Fruit fly (Drosophila melanogaster) whole organism, prepupa: ENCODE measurements around the gene ouib.
A peak's percentile ranks its signal among the peaks of the same experiment; 100 is the strongest.

Experiments
- CG10669 ChIP-seq: fragments of 200-800 bp; sonication (Bioruptor generic); optimal IDR thresholded peaks from 3 replicates; lab custom pipeline; 2018; ENCODE audit warnings: missing biosample characterization, mild to moderate bottlenecking, missing genetic modification characterization, moderate library complexity
- CG11294 ChIP-seq: fragments of 200-800 bp; sonication (Bioruptor generic); IDR thresholded peaks from 2 replicates; pipeline ENCODE4 v1.3.6; 2022; ENCODE audit warnings: missing biosample characterization, missing genetic modification characterization
- CG11762 ChIP-seq: fragments of 200-800 bp; sonication (Bioruptor generic); optimal IDR thresholded peaks from 3 replicates; lab custom pipeline; 2016; ENCODE audit warnings: missing biosample characterization, missing genetic modification characterization; ENCODE audit not compliant: insufficient read depth
- CG11902 ChIP-seq: fragments of 200-800 bp; sonication (Bioruptor generic); optimal IDR thresholded peaks from 3 replicates; lab custom pipeline; 2016; ENCODE audit warnings: missing biosample characterization, missing genetic modification characterization
- CG15336 ChIP-seq: fragments of 200-800 bp; sonication (Bioruptor generic); IDR thresholded peaks from 2 replicates; pipeline ENCODE4 v1.3.6; 2022; ENCODE audit warnings: missing biosample characterization, missing genetic modification characterization
- CG1621 ChIP-seq: fragments of 200-800 bp; sonication (Bioruptor generic); optimal IDR thresholded peaks from 3 replicates; lab custom pipeline; 2018; ENCODE audit warnings: missing biosample characterization, mild to moderate bottlenecking, missing genetic modification characterization
- CG31627 ChIP-seq: fragments of 200-800 bp; sonication (Bioruptor generic); optimal IDR thresholded peaks from 3 replicates; lab custom pipeline; 2016; ENCODE audit warnings: missing biosample characterization, missing genetic modification characterization
- CG32006 ChIP-seq: fragments of 200-800 bp; sonication (Bioruptor generic); optimal IDR thresholded peaks from 3 replicates; lab custom pipeline; 2017; ENCODE audit warnings: missing biosample characterization, mild to moderate bottlenecking, missing genetic modification characterization
- CG34406 ChIP-seq: fragments of 200-800 bp; sonication (Bioruptor generic); optimal IDR thresholded peaks from 3 replicates; lab custom pipeline; 2016; ENCODE audit warnings: missing biosample characterization, missing genetic modification characterization
- CG3919 ChIP-seq: fragments of 200-800 bp; sonication (Bioruptor generic); optimal IDR thresholded peaks from 3 replicates; lab custom pipeline; 2016; ENCODE audit warnings: missing biosample characterization, missing genetic modification characterization
- CG4318 ChIP-seq: fragments of 200-800 bp; sonication (Bioruptor generic); optimal IDR thresholded peaks from 3 replicates; lab custom pipeline; 2017; ENCODE audit warnings: missing biosample characterization, mild to moderate bottlenecking, missing genetic modification characterization
- CG6163 ChIP-seq: fragments of 200-800 bp; sonication (Bioruptor generic); IDR thresholded peaks from 3 replicates; pipeline ENCODE4 v1.3.6; 2022; ENCODE audit warnings: missing biosample characterization, missing genetic modification characterization
- CG6276 ChIP-seq: fragments of 200-800 bp; sonication (Bioruptor generic); optimal IDR thresholded peaks from 2 replicates; lab custom pipeline; 2017; ENCODE audit warnings: missing biosample characterization, mild to moderate bottlenecking, missing genetic modification characterization
- CG6792 ChIP-seq: fragments of 200-800 bp; sonication (Bioruptor generic); optimal IDR thresholded peaks from 3 replicates; lab custom pipeline; 2016; ENCODE audit warnings: missing biosample characterization, missing genetic modification characterization
- CG6808 ChIP-seq: fragments of 200-800 bp; sonication (Bioruptor generic); optimal IDR thresholded peaks from 3 replicates; lab custom pipeline; 2017; ENCODE audit warnings: missing biosample characterization, missing genetic modification characterization, mild to moderate bottlenecking, moderate library complexity, missing genetic modification reagents
- CG6854 ChIP-seq: fragments of 200-800 bp; sonication (Bioruptor generic); optimal IDR thresholded peaks from 2 replicates; lab custom pipeline; 2017; ENCODE audit warnings: missing biosample characterization, mild to moderate bottlenecking, missing genetic modification characterization
- CG8119 ChIP-seq: fragments of 200-800 bp; sonication (Bioruptor generic); IDR thresholded peaks from 3 replicates; pipeline ENCODE4 v1.3.6; 2022; ENCODE audit warnings: missing biosample characterization, missing genetic modification characterization
- CG8319 ChIP-seq: fragments of 200-800 bp; sonication (Bioruptor generic); optimal IDR thresholded peaks from 3 replicates; lab custom pipeline; 2016; ENCODE audit warnings: missing biosample characterization, missing genetic modification characterization
- CG8632 ChIP-seq: fragments of 200-800 bp; sonication (Bioruptor generic); optimal IDR thresholded peaks from 3 replicates; lab custom pipeline; 2016; ENCODE audit warnings: missing biosample characterization, missing genetic modification characterization
- CG9139 ChIP-seq: fragments of 200-800 bp; sonication (Bioruptor generic); optimal IDR thresholded peaks from 3 replicates; lab custom pipeline; 2017; ENCODE audit warnings: missing biosample characterization, mild to moderate bottlenecking, missing genetic modification characterization
- Eip75B ChIP-seq: fragments of 200-800 bp; sonication (Bioruptor generic); optimal IDR thresholded peaks from 3 replicates; lab custom pipeline; 2016; ENCODE audit warnings: missing biosample characterization, missing genetic modification characterization
- Eip78C ChIP-seq: fragments of 200-800 bp; sonication (Bioruptor generic); peaks from one replicate; lab custom pipeline; 2016; ENCODE audit warnings: missing biosample characterization, missing genetic modification characterization
- Ets21C ChIP-seq: fragments of 200-800 bp; sonication (Bioruptor generic); optimal IDR thresholded peaks from 3 replicates; lab custom pipeline; 2016; ENCODE audit warnings: missing biosample characterization, missing genetic modification characterization
- Ets96B ChIP-seq: fragments of 200-800 bp; optimal IDR thresholded peaks from 2 replicates; lab custom pipeline; 2019; ENCODE audit warnings: missing biosample characterization, mild to moderate bottlenecking, missing genetic modification characterization, moderate library complexity
- Gug ChIP-seq: fragments of 200-800 bp; sonication (Bioruptor generic); IDR thresholded peaks from 2 replicates; pipeline ENCODE4 v1.3.6; 2022; ENCODE audit warnings: missing biosample characterization, missing genetic modification characterization
- Hr38 ChIP-seq: sonication (Bioruptor generic); optimal IDR thresholded peaks from 2 replicates; lab custom pipeline; 2016; ENCODE audit warnings: missing biosample characterization, missing genetic modification characterization
- Hr39 ChIP-seq: fragments of 200-800 bp; sonication (Bioruptor generic); optimal IDR thresholded peaks from 2 replicates; lab custom pipeline; 2016; ENCODE audit warnings: missing biosample characterization, missing genetic modification characterization
- Met ChIP-seq: fragments of 200-800 bp; sonication (Bioruptor generic); optimal IDR thresholded peaks from 3 replicates; lab custom pipeline; 2016; ENCODE audit warnings: missing biosample characterization, missing genetic modification characterization
- OdsH ChIP-seq: fragments of 200-800 bp; sonication (Bioruptor generic); optimal IDR thresholded peaks from 3 replicates; lab custom pipeline; 2016; ENCODE audit warnings: missing biosample characterization, missing genetic modification characterization
- Sox102F ChIP-seq: fragments of 200-800 bp; sonication (Bioruptor generic); optimal IDR thresholded peaks from 2 replicates; lab custom pipeline; 2016; ENCODE audit warnings: missing biosample characterization, mild to moderate bottlenecking, missing genetic modification characterization
- Sox14 ChIP-seq: fragments of 200-800 bp; sonication (Bioruptor generic); optimal IDR thresholded peaks from 3 replicates; lab custom pipeline; 2016; ENCODE audit warnings: missing biosample characterization, missing genetic modification characterization
- Sox15 ChIP-seq: fragments of 200-800 bp; sonication (Bioruptor generic); optimal IDR thresholded peaks from 3 replicates; lab custom pipeline; 2016; ENCODE audit warnings: missing biosample characterization, missing genetic modification characterization
- achi ChIP-seq: fragments of 200-800 bp; sonication (Bioruptor generic); optimal IDR thresholded peaks from 3 replicates; lab custom pipeline; 2016; ENCODE audit warnings: missing biosample characterization, missing genetic modification characterization
- acj6 ChIP-seq: fragments of 200-800 bp; sonication (Bioruptor generic); optimal IDR thresholded peaks from 3 replicates; lab custom pipeline; 2016; ENCODE audit warnings: missing biosample characterization, missing genetic modification characterization
- cyc ChIP-seq: fragments of 200-800 bp; sonication (Bioruptor generic); optimal IDR thresholded peaks from 3 replicates; lab custom pipeline; 2016; ENCODE audit warnings: missing biosample characterization, missing genetic modification characterization
- dac ChIP-seq: fragments of 200-800 bp; sonication (Bioruptor generic); optimal IDR thresholded peaks from 2 replicates; lab custom pipeline; 2017; ENCODE audit warnings: missing biosample characterization, mild to moderate bottlenecking, missing genetic modification characterization
- dsx ChIP-seq: fragments of 200-800 bp; optimal IDR thresholded peaks from 3 replicates; lab custom pipeline; 2019; ENCODE audit warnings: missing biosample characterization, mild to moderate bottlenecking, missing genetic modification characterization, moderate library complexity; ENCODE audit not compliant: poor library complexity, severe bottlenecking
- eg ChIP-seq: fragments of 200-800 bp; sonication (Bioruptor generic); IDR thresholded peaks from 3 replicates; pipeline ENCODE4 v1.3.6; 2022; ENCODE audit warnings: missing biosample characterization, missing genetic modification characterization
- esn ChIP-seq: fragments of 200-800 bp; sonication (Bioruptor generic); optimal IDR thresholded peaks from 2 replicates; lab custom pipeline; 2016; ENCODE audit warnings: missing biosample characterization, mild to moderate bottlenecking, missing genetic modification characterization, moderate library complexity
- fd85E ChIP-seq: fragments of 200-800 bp; sonication (Bioruptor generic); optimal IDR thresholded peaks from 3 replicates; lab custom pipeline; 2016; ENCODE audit warnings: missing biosample characterization, missing genetic modification characterization
- fkh ChIP-seq: fragments of 200-800 bp; sonication (Bioruptor generic); optimal IDR thresholded peaks from 3 replicates; lab custom pipeline; 2017; ENCODE audit warnings: missing biosample characterization, mild to moderate bottlenecking, missing genetic modification characterization, moderate library complexity
- lz ChIP-seq: fragments of 200-800 bp; sonication (Bioruptor generic); optimal IDR thresholded peaks from 3 replicates; lab custom pipeline; 2016; ENCODE audit warnings: missing biosample characterization, missing genetic modification characterization
- net ChIP-seq: fragments of 200-800 bp; sonication (Bioruptor generic); optimal IDR thresholded peaks from 3 replicates; lab custom pipeline; 2016; ENCODE audit warnings: missing biosample characterization, missing genetic modification characterization
- salr ChIP-seq, 2 experiments: fragments of 200-800 bp; sonication (Bioruptor generic); optimal IDR thresholded peaks; 3 replicates each; lab custom pipeline; 2016 to 2018; ENCODE audit warnings: missing biosample characterization in 2 of 2, missing genetic modification characterization in 2 of 2, mild to moderate bottlenecking in 1 of 2
- spab ChIP-seq: fragments of 200-800 bp; sonication (Bioruptor generic); optimal IDR thresholded peaks from 2 replicates; lab custom pipeline; 2017; ENCODE audit warnings: missing biosample characterization, mild to moderate bottlenecking, missing genetic modification characterization, missing genetic modification reagents
- ss ChIP-seq, 2 experiments: fragments of 200-800 bp; sonication (Bioruptor generic); optimal IDR thresholded peaks; 2 replicates in 1 of 2; 3 replicates in 1 of 2; lab custom pipeline; 2017 to 2018; ENCODE audit warnings: mild to moderate bottlenecking in 2 of 2, missing biosample characterization in 2 of 2, missing genetic modification characterization in 2 of 2, moderate library complexity in 1 of 2
- svp ChIP-seq: fragments of 200-800 bp; sonication (Bioruptor generic); peaks from one replicate; lab custom pipeline; 2016; ENCODE audit warnings: missing biosample characterization, missing genetic modification characterization

ouib gene

DNA sequence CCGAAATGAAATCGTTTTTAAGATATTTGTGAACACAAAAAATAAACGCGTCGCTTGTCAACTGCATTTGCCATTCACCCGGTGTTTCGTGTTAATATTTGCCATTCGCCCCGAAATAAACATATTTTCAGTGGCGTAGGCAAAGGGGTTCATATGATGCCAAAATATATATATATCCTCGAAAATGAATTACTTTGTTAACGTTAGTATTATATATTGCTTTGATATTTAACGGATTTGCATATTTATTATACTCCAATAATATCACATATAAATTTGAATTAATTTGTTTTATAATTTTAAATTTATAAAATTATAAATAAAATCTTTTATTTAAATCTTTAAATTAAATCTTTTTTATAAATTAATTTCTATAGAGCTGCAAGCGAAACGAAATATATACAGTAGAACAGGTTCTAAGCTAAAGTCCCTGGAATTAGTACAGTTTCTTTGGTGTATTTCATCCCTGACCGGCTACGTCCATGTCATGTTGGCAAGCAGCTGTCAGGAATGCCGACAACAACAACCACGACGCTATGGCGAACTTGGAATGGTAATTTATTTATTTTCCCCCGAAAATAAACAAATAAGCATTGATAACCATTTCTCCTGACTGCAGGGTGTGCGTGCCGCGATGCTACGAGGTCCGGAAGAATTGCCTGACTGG, 6.5 kb downstream of the ouib start, which contains the start of the genes M1BP and CG8202 (continued):
- peak; percentile 83 for TF ChIP-seq dsx (GFP tag; lab: Kevin White, UChicago)
- TF ChIP-seq CG3919, result peak; percentile 86
- no peak; the same call in 2 of the 3 replicates for TF ChIP-seq CG6163
- peak; percentile 92 for TF ChIP-seq CG34406 (GFP tag; lab: Kevin White, UChicago)
- no peak for TF ChIP-seq CG4318 (GFP tag; lab: Kevin White, UChicago)
- no peak for TF ChIP-seq svp
- no peak for TF ChIP-seq Hr38 (GFP tag; lab: Kevin White, UChicago)
- TF ChIP-seq cyc (GFP tag; lab: Kevin White, UChicago), result peak; percentile 72
- TF ChIP-seq CG11294 (GFP tag; lab: Robert Waterston, UW), result peak; percentile 54; the same call in 1 of the 2 replicates
- peak; percentile 76 for TF ChIP-seq CG31627 (GFP tag; lab: Kevin White, UChicago)
- TF ChIP-seq Ets21C (GFP tag; lab: Kevin White, UChicago), result peak; percentile 62
- peak; percentile 94 for TF ChIP-seq achi (GFP tag; lab: Kevin White, UChicago)
- no peak for TF ChIP-seq net
- TF ChIP-seq CG6854 (GFP tag; lab: Kevin White, UChicago), result peak; percentile 75
- peak; percentile 82 for TF ChIP-seq CG11902
- peak; percentile 96 for TF ChIP-seq CG11762 (GFP tag; lab: Kevin White, UChicago)
- peak; percentile 91 for TF ChIP-seq esn (GFP tag; lab: Kevin White, UChicago)
- TF ChIP-seq salr (GFP tag; optimal IDR thresholded peaks at IDR 0.05; lab: Kevin White, UChicago), result peak in 1 of 2 experiments; percentile 43
- peak; percentile 84 for TF ChIP-seq acj6
- peak; percentile 93 for TF ChIP-seq CG32006 (GFP tag; lab: Kevin White, UChicago)
- TF ChIP-seq Sox15 (GFP tag; lab: Kevin White, UChicago), result peak; percentile 81
- no peak; the same call in 1 of the 3 replicates for TF ChIP-seq CG8119 (GFP tag; lab: Robert Waterston, UW)
- TF ChIP-seq CG9139, result no peak
- peak; percentile 69 for TF ChIP-seq CG15336 (GFP tag; lab: Robert Waterston, UW)
- no peak for TF ChIP-seq CG1621 (tag; lab: Kevin White, UChicago)
- peak; percentile 85 for TF ChIP-seq CG6792 (GFP tag; lab: Kevin White, UChicago)
- TF ChIP-seq fkh (GFP tag; lab: Kevin White, UChicago), result peak; percentile 67
- 0 out of 2 replicates have a peak, but pooled peaks have one; percentile 30 for TF ChIP-seq Gug
- TF ChIP-seq CG6276 (GFP tag; lab: Kevin White, UChicago), result no peak
- TF ChIP-seq CG8319, result peak; percentile 79
- TF ChIP-seq Sox14 (GFP tag; lab: Kevin White, UChicago), result peak; percentile 71
- peak; percentile 89 for TF ChIP-seq OdsH (GFP tag; lab: Kevin White, UChicago)
- no peak for TF ChIP-seq CG6808
- TF ChIP-seq CG10669 (GFP tag; lab: Kevin White, UChicago), result peak; percentile 74
- TF ChIP-seq CG8632 (GFP tag; lab: Kevin White, UChicago), result peak; percentile 91
- peak; percentile 81 for TF ChIP-seq lz
- TF ChIP-seq Sox102F (GFP tag; lab: Kevin White, UChicago), result no peak
- peak; percentile 56 for TF ChIP-seq dac
- TF ChIP-seq eg (GFP tag; lab: Robert Waterston, UW), result no peak; the same call in 2 of the 3 replicates

DNA sequence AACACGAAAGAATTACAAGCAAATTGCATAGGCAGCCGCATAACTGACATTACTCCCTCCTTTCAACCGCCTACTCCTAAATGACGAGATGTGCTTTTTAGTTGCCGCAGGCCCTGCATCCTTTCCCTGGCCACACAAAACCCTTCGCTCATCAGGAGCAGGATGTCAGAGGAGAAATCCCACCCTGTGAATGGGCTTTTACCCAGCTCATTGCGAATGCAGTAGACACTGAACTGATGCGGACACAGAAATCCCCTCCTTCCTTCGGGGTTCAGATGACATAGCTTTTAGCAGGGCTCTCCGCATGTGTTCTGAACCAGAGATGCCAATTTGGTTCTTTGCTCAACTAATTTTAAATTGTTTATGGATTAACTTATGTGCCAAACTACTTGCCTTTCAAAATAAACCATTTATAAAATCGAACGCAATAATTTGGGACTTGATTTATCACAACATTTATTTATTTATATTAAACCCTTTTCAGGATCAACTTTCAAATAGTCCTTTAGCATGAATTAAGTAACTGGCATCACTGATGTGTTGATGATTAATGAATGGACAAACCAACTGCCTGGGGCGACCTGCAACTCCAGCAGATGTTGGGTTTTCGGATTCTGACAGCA, 14.0 kb downstream of the ouib start:
- peak; percentile 6 for TF ChIP-seq spab (GFP tag; lab: Kevin White, UChicago)
- peak; percentile 48 for TF ChIP-seq Ets96B
- TF ChIP-seq Eip78C (GFP tag; lab: Kevin White, UChicago), result peak; percentile 16
- peak; percentile 33 for TF ChIP-seq esn (GFP tag; lab: Kevin White, UChicago)
- no peak for TF ChIP-seq fd85E (GFP tag; lab: Kevin White, UChicago)
- peak; percentile 6 for TF ChIP-seq CG10669 (GFP tag; lab: Kevin White, UChicago)
- peak; percentile 48 for TF ChIP-seq svp
- peak; percentile 27 for TF ChIP-seq Eip75B (GFP tag; lab: Kevin White, UChicago)
- TF ChIP-seq achi (GFP tag; lab: Kevin White, UChicago), result peak; percentile 3
- TF ChIP-seq eg (GFP tag; lab: Robert Waterston, UW), result no peak
- TF ChIP-seq cyc (GFP tag; lab: Kevin White, UChicago), result no peak
- peak; percentile 27 for TF ChIP-seq CG6808
- TF ChIP-seq Met (GFP tag; lab: Kevin White, UChicago), result peak; percentile 24
- TF ChIP-seq Hr39 (GFP tag; lab: Kevin White, UChicago), result no peak
- TF ChIP-seq ss (GFP tag; optimal IDR thresholded peaks at IDR 0.05; lab: Kevin White, UChicago), result peak in 1 of 2 experiments; percentile 25
- TF ChIP-seq, all 60 proteins: peak for 11
